Worm (Caenorhabditis elegans) whole organism, L4 larva: Measurements from ENCODE around the gene gst-32.

Source experiments
- F26F4.8 ChIP-seq: fragments of 200-800 bp; sonication (Bioruptor generic); conservative IDR thresholded peaks from 2 replicates; pipeline ENCODE4 v1.3.6; 2022; ENCODE audit warnings: missing genetic modification characterization, missing compliant biosample characterization
- F37D6.2 ChIP-seq: sonication (generic microtip); optimal IDR thresholded peaks from 2 replicates; lab custom pipeline; 2016; ENCODE audit warnings: mild to moderate bottlenecking, missing genetic modification characterization, missing compliant biosample characterization
- F44E2.7 ChIP-seq: fragments of 200-800 bp; sonication (Bioruptor generic); IDR thresholded peaks from 2 replicates; pipeline ENCODE4 v2.1.2; 2022; ENCODE audit warnings: missing genetic modification characterization, missing compliant biosample characterization
- T26A8.4 ChIP-seq: fragments of 200-800 bp; sonication (Bioruptor generic); IDR thresholded peaks from 2 replicates; pipeline ENCODE4 v1.3.6; 2022; ENCODE audit warnings: missing genetic modification characterization, missing compliant biosample characterization
- Y5F2A.4 ChIP-seq: fragments of 200-800 bp; sonication (Bioruptor generic); optimal IDR thresholded peaks from 2 replicates; lab custom pipeline; 2018; ENCODE audit warnings: mild to moderate bottlenecking, missing genetic modification characterization, missing compliant biosample characterization
- Y75B8A.6 ChIP-seq: fragments of 200-800 bp; sonication (Bioruptor generic); IDR thresholded peaks from 2 replicates; pipeline ENCODE4 v1.3.6; 2022; ENCODE audit warnings: missing genetic modification reagents, missing genetic modification characterization, missing compliant biosample characterization
- aha-1 ChIP-seq: fragments of 150-350 bp; peaks from one replicate; lab custom pipeline; 2014; ENCODE audit warnings: missing biosample characterization, missing genetic modification characterization
- ama-1 ChIP-seq: fragments of 150-350 bp; optimal IDR thresholded peaks from 2 replicates; lab custom pipeline; 2014; ENCODE audit warnings: inconsistent platforms, mixed read lengths
- ceh-28 ChIP-seq: fragments of 150-350 bp; optimal IDR thresholded peaks from 2 replicates; lab custom pipeline; 2014; ENCODE audit warnings: missing biosample characterization, missing genetic modification reagents, missing genetic modification characterization
- ceh-32 ChIP-seq: sonication (generic microtip); optimal IDR thresholded peaks from 2 replicates; lab custom pipeline; 2016; ENCODE audit warnings: mild to moderate bottlenecking, missing genetic modification characterization, missing compliant biosample characterization; ENCODE audit not compliant: poor library complexity
- ceh-82 ChIP-seq: sonication (generic microtip); optimal IDR thresholded peaks from 2 replicates; lab custom pipeline; 2017; ENCODE audit warnings: missing biosample characterization, missing genetic modification characterization
- ctbp-1 ChIP-seq: fragments of 200-800 bp; sonication (Bioruptor generic); IDR thresholded peaks from 2 replicates; pipeline ENCODE4 v1.3.6; 2022; ENCODE audit warnings: missing genetic modification reagents, missing genetic modification characterization, missing compliant biosample characterization
- dve-1 ChIP-seq: sonication (generic microtip); optimal IDR thresholded peaks from 2 replicates; lab custom pipeline; 2017; ENCODE audit warnings: antibody characterized with exemption, mild to moderate bottlenecking, missing genetic modification characterization, missing compliant biosample characterization; ENCODE audit not compliant: insufficient read depth
- egl-27 ChIP-seq: sonication (generic microtip); optimal IDR thresholded peaks from 3 replicates; lab custom pipeline; 2017; ENCODE audit warnings: missing biosample characterization, missing genetic modification reagents, missing genetic modification characterization
- fkh-10 ChIP-seq: fragments of 150-350 bp; optimal IDR thresholded peaks from 2 replicates; lab custom pipeline; 2014; ENCODE audit warnings: missing biosample characterization, missing genetic modification reagents, missing genetic modification characterization
- fos-1 ChIP-seq: fragments of 150-350 bp; optimal IDR thresholded peaks from 2 replicates; lab custom pipeline; 2014; ENCODE audit warnings: missing biosample characterization, missing genetic modification characterization
- hif-1 ChIP-seq, 2 experiments: sonication (generic microtip); optimal IDR thresholded peaks; 2 replicates each; lab custom pipeline; 2016 to 2017; ENCODE audit warnings: missing compliant biosample characterization in 2 of 2, missing genetic modification characterization in 2 of 2, missing genetic modification reagents in 2 of 2, missing genotype in 2 of 2, mild to moderate bottlenecking in 1 of 2
- hlh-30 ChIP-seq: sonication (generic microtip); optimal IDR thresholded peaks from 2 replicates; lab custom pipeline; 2017; ENCODE audit warnings: antibody characterized with exemption, mild to moderate bottlenecking, missing genetic modification characterization, missing compliant biosample characterization; ENCODE audit not compliant: insufficient read depth
- jun-1 ChIP-seq: fragments of 150-350 bp; optimal IDR thresholded peaks from 2 replicates; lab custom pipeline; 2014; ENCODE audit warnings: missing biosample characterization, missing genetic modification reagents, missing genetic modification characterization
- lin-1 ChIP-seq: fragments of 200-800 bp; sonication (Bioruptor generic); IDR thresholded peaks from 2 replicates; pipeline ENCODE4 v1.3.6; 2022; ENCODE audit warnings: missing genetic modification reagents, missing genetic modification characterization, missing compliant biosample characterization
- lin-38 ChIP-seq: fragments of 200-800 bp; sonication (Bioruptor generic); IDR thresholded peaks from 2 replicates; pipeline ENCODE4 v1.3.6; 2022; ENCODE audit warnings: missing genetic modification reagents, missing genetic modification characterization, missing compliant biosample characterization
- madf-5 ChIP-seq, 2 experiments: fragments of 200-800 bp; sonication (Bioruptor generic); IDR thresholded peaks; 2 replicates each; pipeline ENCODE4 v1.3.6; 2022; ENCODE audit warnings: missing compliant biosample characterization in 2 of 2, missing genetic modification characterization in 2 of 2
- madf-9 ChIP-seq: fragments of 200-800 bp; sonication (Bioruptor generic); conservative IDR thresholded peaks from 2 replicates; pipeline ENCODE4 v1.3.6; 2022; ENCODE audit warnings: missing genetic modification reagents, missing genetic modification characterization, missing compliant biosample characterization
- mdl-1 ChIP-seq, 2 experiments: fragments of 150-350 bp in 1 of 2; sonication (generic microtip) in 1 of 2; optimal IDR thresholded peaks; 2 replicates each; lab custom pipeline; 2014 to 2017; ENCODE audit warnings: missing biosample characterization in 2 of 2, missing genetic modification characterization in 2 of 2
- mdt-29 ChIP-seq: fragments of 200-800 bp; sonication (Bioruptor generic); IDR thresholded peaks from 2 replicates; pipeline ENCODE4 v1.3.6; 2022; ENCODE audit warnings: missing genetic modification reagents, missing genetic modification characterization, missing compliant biosample characterization
- mep-1 ChIP-seq: fragments of 150-350 bp; sonication (generic microtip); optimal IDR thresholded peaks from 3 replicates; lab custom pipeline; 2014; ENCODE audit warnings: missing biosample characterization, missing genetic modification characterization
- mes-2 ChIP-seq: sonication (generic microtip); optimal IDR thresholded peaks from 2 replicates; lab custom pipeline; 2016; ENCODE audit warnings: missing genotype, mild to moderate bottlenecking, missing genetic modification characterization, missing compliant biosample characterization; ENCODE audit not compliant: poor library complexity, severe bottlenecking
- mxl-2 ChIP-seq: fragments of 200-800 bp; sonication (Bioruptor generic); conservative IDR thresholded peaks from 2 replicates; pipeline ENCODE4 v1.3.6; 2022; ENCODE audit warnings: missing genetic modification reagents, missing genetic modification characterization, missing compliant biosample characterization
- nhr-11 ChIP-seq: fragments of 150-350 bp; optimal IDR thresholded peaks from 2 replicates; lab custom pipeline; 2014; ENCODE audit warnings: missing biosample characterization, missing genetic modification characterization
- nhr-111 ChIP-seq: fragments of 200-800 bp; sonication (Bioruptor generic); optimal IDR thresholded peaks from 2 replicates; lab custom pipeline; 2018; ENCODE audit warnings: mild to moderate bottlenecking, missing genetic modification characterization, missing compliant biosample characterization
- nhr-28 ChIP-seq: fragments of 150-350 bp; optimal IDR thresholded peaks from 2 replicates; lab custom pipeline; 2014; ENCODE audit warnings: missing biosample characterization, missing genetic modification characterization
- nhr-41 ChIP-seq: fragments of 200-800 bp; sonication (Bioruptor generic); IDR thresholded peaks from 2 replicates; pipeline ENCODE4 v1.3.6; 2022; ENCODE audit warnings: missing genetic modification reagents, missing genetic modification characterization, missing compliant biosample characterization
- nhr-42 ChIP-seq: fragments of 200-800 bp; sonication (Bioruptor generic); IDR thresholded peaks from 2 replicates; pipeline ENCODE4 v1.3.6; 2022; ENCODE audit warnings: missing genetic modification characterization, missing compliant biosample characterization
- nhr-76 ChIP-seq: fragments of 150-350 bp; optimal IDR thresholded peaks from 2 replicates; lab custom pipeline; 2014; ENCODE audit warnings: missing biosample characterization, missing genetic modification characterization
- nhr-77 ChIP-seq: fragments of 150-350 bp; optimal IDR thresholded peaks from 2 replicates; lab custom pipeline; 2014; ENCODE audit warnings: missing biosample characterization, missing genetic modification characterization
- set-16 ChIP-seq: fragments of 200-800 bp; sonication (Bioruptor generic); IDR thresholded peaks from 2 replicates; pipeline ENCODE4 v1.3.6; 2022; ENCODE audit warnings: missing genetic modification reagents, missing genetic modification characterization, missing compliant biosample characterization
- skn-1 ChIP-seq: fragments of 150-350 bp; optimal IDR thresholded peaks from 2 replicates; lab custom pipeline; 2014; ENCODE audit warnings: missing biosample characterization, missing genetic modification characterization
- snpc-1.2 ChIP-seq: fragments of 200-800 bp; sonication (Bioruptor generic); IDR thresholded peaks from 2 replicates; pipeline ENCODE4 v1.3.6; 2022; ENCODE audit warnings: missing genetic modification reagents, missing genetic modification characterization, missing compliant biosample characterization
- tag-97 ChIP-seq: fragments of 200-800 bp; sonication (Bioruptor generic); IDR thresholded peaks from 2 replicates; pipeline ENCODE4 v1.3.6; 2022; ENCODE audit warnings: missing genetic modification characterization, missing compliant biosample characterization
- tra-1 ChIP-seq: fragments of 200-800 bp; sonication (Bioruptor generic); IDR thresholded peaks from 2 replicates; pipeline ENCODE4 v1.3.6; 2022; ENCODE audit warnings: missing genetic modification reagents, missing genetic modification characterization, missing compliant biosample characterization
- unc-62 ChIP-seq, 3 experiments: fragments of 150-350 bp in 1 of 3; sonication (generic microtip); optimal IDR thresholded peaks in 2 of 3; peaks in 1 of 3; 1 replicate in 1 of 3; 2 replicates in 2 of 3; lab custom pipeline; 2014 to 2017; ENCODE audit warnings: missing biosample characterization in 3 of 3, missing genetic modification characterization in 3 of 3, missing genetic modification reagents in 3 of 3, missing genotype in 1 of 3
- vab-7 ChIP-seq: fragments of 200-800 bp; sonication (Bioruptor generic); IDR thresholded peaks from 2 replicates; pipeline ENCODE4 v1.3.6; 2022; ENCODE audit warnings: missing genetic modification reagents, missing genetic modification characterization, missing compliant biosample characterization
- zfp-3 ChIP-seq: fragments of 200-800 bp; sonication (Bioruptor generic); conservative IDR thresholded peaks from 2 replicates; pipeline ENCODE4 v1.3.6; 2022; ENCODE audit warnings: missing genetic modification reagents, missing genetic modification characterization, missing compliant biosample characterization
- zip-11 ChIP-seq: fragments of 200-800 bp; sonication (Bioruptor generic); IDR thresholded peaks from 2 replicates; pipeline ENCODE4 v1.3.6; 2022; ENCODE audit warnings: missing genetic modification characterization, missing compliant biosample characterization

gst-32 gene

DNA sequence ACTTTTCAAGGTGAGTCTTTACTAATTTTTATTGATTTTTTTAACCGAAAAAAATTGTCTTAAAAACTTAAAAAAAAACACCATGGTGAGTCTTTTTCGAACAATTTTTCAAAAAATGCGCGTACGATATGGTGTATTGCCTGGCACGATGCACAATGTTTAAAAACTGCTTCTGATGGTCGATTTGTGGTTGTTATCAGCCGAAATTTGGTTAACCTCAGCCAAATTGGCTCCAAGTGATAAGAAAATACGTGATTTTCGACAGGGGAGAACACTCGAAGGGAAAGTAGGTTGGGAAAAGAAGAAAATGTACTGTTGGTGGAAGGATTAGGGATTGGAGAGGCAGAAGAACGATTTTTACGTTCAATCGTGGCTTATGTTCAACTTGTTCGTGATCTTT, 29.2 kb upstream of the gst-32 start (continued):
- TF ChIP-seq snpc-1.2: no peak
- no peak for TF ChIP-seq vab-7 (GFP tag; lab: Robert Waterston, UW)
- TF ChIP-seq nhr-77 (tag; lab: Kevin White, UChicago): no peak
- TF ChIP-seq nhr-111 (GFP tag; lab: Kevin White, UChicago): no peak
- no peak for TF ChIP-seq mep-1
- no peak for TF ChIP-seq mes-2 (tag; lab: Kevin White, UChicago)
- TF ChIP-seq dve-1: peak; percentile 34
- TF ChIP-seq unc-62 (GFP tag; optimal IDR thresholded peaks at IDR 0.05 in 1 of 2; lab: Kevin White, UChicago): no peak
- no peak for TF ChIP-seq unc-62 (tag; optimal IDR thresholded peaks at IDR 0.05; lab: Kevin White, UChicago)
- no peak for TF ChIP-seq skn-1 (tag; lab: Kevin White, UChicago)
- no peak for TF ChIP-seq fos-1
- no peak for TF ChIP-seq ceh-28
- TF ChIP-seq mdt-29 (GFP tag; lab: Robert Waterston, UW): no peak
- TF ChIP-seq hif-1 (tag; optimal IDR thresholded peaks at IDR 0.05; lab: Kevin White, UChicago): peak in 1 of 2 experiments; percentile 74
- no peak for TF ChIP-seq nhr-42 (GFP tag; lab: Robert Waterston, UW)
- TF ChIP-seq ceh-32 (tag; lab: Kevin White, UChicago): no peak
- no peak for TF ChIP-seq F44E2.7 (GFP tag; lab: Robert Waterston, UW)
- no peak for TF ChIP-seq T26A8.4 (GFP tag; lab: Robert Waterston, UW)
- TF ChIP-seq F37D6.2 (tag; lab: Kevin White, UChicago): no peak
- no peak for TF ChIP-seq mdl-1 (tag; optimal IDR thresholded peaks at IDR 0.05; lab: Kevin White, UChicago)
- no peak for TF ChIP-seq egl-27 (tag; lab: Kevin White, UChicago)
- TF ChIP-seq nhr-11 (tag; lab: Kevin White, UChicago): no peak
- no peak for TF ChIP-seq mxl-2
- no peak for TF ChIP-seq Y5F2A.4
- TF ChIP-seq, all 104 proteins: peak for 9

- TF ChIP-seq ceh-82 (no peak), ama-1 (lab: Kevin White, UChicago) (no peak), tra-1 (GFP tag; lab: Robert Waterston, UW) (0 out of 2 replicates have a peak, but pooled peaks have one; percentile 17), mes-2 (tag; lab: Kevin White, UChicago) (no peak), nhr-76 (tag; lab: Kevin White, UChicago) (no peak), hif-1 (tag; optimal IDR thresholded peaks at IDR 0.05; lab: Kevin White, UChicago) (no peak), zfp-3 (GFP tag; lab: Robert Waterston, UW) (no peak), egl-27 (tag; lab: Kevin White, UChicago) (no peak), fos-1 (no peak), fkh-10 (GFP tag; lab: Kevin White, UChicago) (no peak), nhr-41 (GFP tag; lab: Robert Waterston, UW) (no peak), nhr-77 (tag; lab: Kevin White, UChicago) (no peak), hlh-30 (tag; lab: Kevin White, UChicago) (peak; percentile 41), nhr-42 (GFP tag; lab: Robert Waterston, UW) (0 out of 2 replicates have a peak, but pooled peaks have one; percentile 45), madf-5 (GFP tag; IDR thresholded peaks at IDR 0.05; lab: Robert Waterston, UW) (no peak), lin-1 (GFP tag; lab: Robert Waterston, UW) (no peak), tag-97 (GFP tag; lab: Robert Waterston, UW) (no peak), nhr-28 (tag; lab: Kevin White, UChicago) (no peak), F26F4.8 (GFP tag; lab: Robert Waterston, UW) (no peak), jun-1 (tag; lab: Kevin White, UChicago) (no peak), zip-11 (GFP tag; lab: Robert Waterston, UW) (no peak), mep-1 (no peak), ctbp-1 (GFP tag; lab: Robert Waterston, UW) (no peak), madf-9 (GFP tag; lab: Robert Waterston, UW) (no peak), lin-38 (GFP tag; lab: Robert Waterston, UW) (peak; percentile 57), F44E2.7 (GFP tag; lab: Robert Waterston, UW) (no peak), Y75B8A.6 (no peak), aha-1 (tag; lab: Kevin White, UChicago) (peak; percentile 3), set-16 (GFP tag; lab: Robert Waterston, UW) (no peak)
Observed at ce11 chrII:15206234-15206633, 27.8 kb upstream of the gst-32 start.
